Worm (Caenorhabditis elegans): ENCODE measurements around the gene ndx-2.

Gene ndx-2

ce11 chrV:2694389-2694788 lies 29.6 kb upstream of the ndx-2 start, which contains the start of gene Y45G12B.2 (continued):
- TF ChIP-seq daf-19 (GFP tag; conservative IDR thresholded peaks at IDR 0.05) (no peak), nhr-111 (GFP tag; optimal IDR thresholded peaks at IDR 0.05) (no peak), mxl-3 (GFP tag; optimal IDR thresholded peaks at IDR 0.05) (peak; percentile 40), zfp-2 (tag; optimal IDR thresholded peaks at IDR 0.05) (no peak), nhr-41 (GFP tag; IDR thresholded peaks at IDR 0.05) (no peak), Y75B8A.6 (GFP tag; IDR thresholded peaks at IDR 0.05) (no peak), unc-130 (GFP tag; optimal IDR thresholded peaks at IDR 0.05) (peak; percentile 11), zip-2 (tag; optimal IDR thresholded peaks at IDR 0.05) (no peak), nhr-10 (tag; optimal IDR thresholded peaks at IDR 0.05) (no peak), lin-1 (GFP tag; IDR thresholded peaks at IDR 0.05) (no peak), mdt-29 (GFP tag; IDR thresholded peaks at IDR 0.05) (no peak), zfp-3 (GFP tag; conservative IDR thresholded peaks at IDR 0.05) (no peak), ctbp-1 (GFP tag; IDR thresholded peaks at IDR 0.05) (no peak), ama-1 (optimal IDR thresholded peaks at IDR 0.05) (peak; percentile 55), jun-1 (tag; optimal IDR thresholded peaks at IDR 0.05) (no peak), zip-11 (GFP tag; IDR thresholded peaks at IDR 0.05) (no peak), mep-1 (tag; optimal IDR thresholded peaks at IDR 0.05) (peak; percentile 63), T26A8.4 (GFP tag; IDR thresholded peaks at IDR 0.05) (no peak), lin-39 (tag; optimal IDR thresholded peaks at IDR 0.05) (no peak), nhr-237 (tag; optimal IDR thresholded peaks at IDR 0.05) (no peak), skn-1 (tag; optimal IDR thresholded peaks at IDR 0.05) (no peak), nhr-28 (tag; optimal IDR thresholded peaks at IDR 0.05) (peak; percentile 71), tag-97 (GFP tag; IDR thresholded peaks at IDR 0.05) (no peak), lin-15B (tag; optimal IDR thresholded peaks at IDR 0.05) (no peak), nhr-11 (tag; optimal IDR thresholded peaks at IDR 0.05) (no peak), F49E8.2 (tag; optimal IDR thresholded peaks at IDR 0.05; ENCODE audit: borderline replicate concordance) (peak; percentile 17), hlh-30 (tag; optimal IDR thresholded peaks at IDR 0.05; ENCODE audit: insufficient read depth) (peak; percentile 78), mdl-1 (tag; optimal IDR thresholded peaks at IDR 0.05) (peak in 1 of 2 experiments; percentile 57), cey-2 (tag; optimal IDR thresholded peaks at IDR 0.05; ENCODE audit: borderline replicate concordance, insufficient read depth) (no peak), nhr-76 (tag; optimal IDR thresholded peaks at IDR 0.05) (no peak), mes-2 (tag; optimal IDR thresholded peaks at IDR 0.05; ENCODE audit: poor library complexity, severe bottlenecking) (peak; percentile 85)

- TF ChIP-seq lin-38 (GFP tag; IDR thresholded peaks at IDR 0.05), result peak; percentile 60
These were observed 26.9 kb upstream of the ndx-2 start for ce11 chrV:2691703-2692102.

- TF ChIP-seq lin-29 (GFP tag; IDR thresholded peaks at IDR 0.05) (no peak), nhr-11 (tag; optimal IDR thresholded peaks at IDR 0.05) (no peak), T26A8.4 (GFP tag; IDR thresholded peaks at IDR 0.05) (no peak)
These were observed 26.1 kb upstream of the ndx-2 start for ce11 chrV:2690948-2691347.

ce11 chrV:2690478-2690877 lies 25.7 kb upstream of the ndx-2 start:
- TF ChIP-seq F44E2.7 (GFP tag; IDR thresholded peaks at IDR 0.05) (no peak), lin-13 (GFP tag; optimal IDR thresholded peaks at IDR 0.05) (no peak), madf-5 (GFP tag; IDR thresholded peaks at IDR 0.05) (no peak), set-16 (GFP tag; IDR thresholded peaks at IDR 0.05) (peak; percentile 59), lsy-2 (tag; optimal IDR thresholded peaks at IDR 0.05) (no peak), mxl-3 (GFP tag; optimal IDR thresholded peaks at IDR 0.05) (no peak)
